Worm (Caenorhabditis elegans) whole organism, mixed stage, embryonic: Measurements from ENCODE around the gene ugt-30.

Experiments used
- M03D4.4 ChIP-seq: sonication (generic microtip); optimal IDR thresholded peaks from 2 replicates; lab custom pipeline; 2017; ENCODE audit warnings: mild to moderate bottlenecking, missing genetic modification characterization, missing compliant biosample characterization
- bed-3 ChIP-seq: fragments of 200-800 bp; sonication (Bioruptor generic); optimal IDR thresholded peaks from 3 replicates; lab custom pipeline; 2018; ENCODE audit warnings: mild to moderate bottlenecking, missing genetic modification characterization, moderate library complexity, missing compliant biosample characterization
- blmp-1 ChIP-seq: fragments of 150-350 bp; optimal IDR thresholded peaks from 2 replicates; lab custom pipeline; 2014; ENCODE audit warnings: missing biosample characterization, missing genetic modification characterization
- ceh-39 ChIP-seq: fragments of 150-350 bp; optimal IDR thresholded peaks from 2 replicates; lab custom pipeline; 2014; ENCODE audit warnings: missing biosample characterization, missing genetic modification characterization
- ceh-83 ChIP-seq: fragments of 200-800 bp; sonication (Bioruptor generic); optimal IDR thresholded peaks from 2 replicates; lab custom pipeline; 2018; ENCODE audit warnings: mild to moderate bottlenecking, missing genetic modification characterization, missing compliant biosample characterization
- ces-1 ChIP-seq: fragments of 150-350 bp; optimal IDR thresholded peaks from 2 replicates; lab custom pipeline; 2014; ENCODE audit warnings: missing biosample characterization, missing genetic modification reagents, missing genetic modification characterization
- cnd-1 ChIP-seq: fragments of 200-800 bp; sonication (Bioruptor generic); optimal IDR thresholded peaks from 2 replicates; lab custom pipeline; 2018; ENCODE audit warnings: mild to moderate bottlenecking, missing genetic modification characterization, missing compliant biosample characterization
- elt-1 ChIP-seq: sonication (generic microtip); optimal IDR thresholded peaks from 2 replicates; lab custom pipeline; 2017; ENCODE audit warnings: missing genetic modification characterization, mild to moderate bottlenecking, missing compliant biosample characterization, antibody characterized with exemption, moderate library complexity, borderline replicate concordance; ENCODE audit not compliant: insufficient read depth
- elt-3 ChIP-seq: fragments of 150-350 bp; optimal IDR thresholded peaks from 2 replicates; lab custom pipeline; 2014; ENCODE audit warnings: missing biosample characterization, missing genetic modification characterization
- flh-1 ChIP-seq: fragments of 200-800 bp; sonication (Bioruptor generic); optimal IDR thresholded peaks from 2 replicates; lab custom pipeline; 2018; ENCODE audit warnings: mild to moderate bottlenecking, missing genetic modification characterization, moderate library complexity, missing compliant biosample characterization
- ham-2 ChIP-seq: fragments of 200-800 bp; sonication (Bioruptor generic); optimal IDR thresholded peaks from 2 replicates; lab custom pipeline; 2018; ENCODE audit warnings: mild to moderate bottlenecking, missing genetic modification characterization, missing compliant biosample characterization
- hlh-1 ChIP-seq: fragments of 150-350 bp; optimal IDR thresholded peaks from 2 replicates; lab custom pipeline; 2014; ENCODE audit warnings: missing biosample characterization, missing genetic modification reagents, missing genetic modification characterization
- lin-32 ChIP-seq: fragments of 200-800 bp; sonication (Bioruptor generic); optimal IDR thresholded peaks from 2 replicates; lab custom pipeline; 2018; ENCODE audit warnings: mild to moderate bottlenecking, missing genetic modification characterization, missing compliant biosample characterization
- lsy-2 ChIP-seq: fragments of 150-350 bp; optimal IDR thresholded peaks from 2 replicates; lab custom pipeline; 2014; ENCODE audit warnings: missing biosample characterization, missing genetic modification characterization
- mab-5 ChIP-seq: fragments of 150-350 bp; optimal IDR thresholded peaks from 2 replicates; lab custom pipeline; 2014; ENCODE audit warnings: missing biosample characterization, missing genetic modification characterization
- mep-1 ChIP-seq: fragments of 150-350 bp; optimal IDR thresholded peaks from 2 replicates; lab custom pipeline; 2017; ENCODE audit warnings: missing biosample characterization, missing genetic modification reagents, missing genetic modification characterization, inconsistent platforms
- mls-2 ChIP-seq: sonication (generic microtip); optimal IDR thresholded peaks from 2 replicates; lab custom pipeline; 2016; ENCODE audit warnings: mild to moderate bottlenecking, missing genetic modification characterization, moderate library complexity, missing compliant biosample characterization
- nhr-12 ChIP-seq: fragments of 150-350 bp; optimal IDR thresholded peaks from 2 replicates; lab custom pipeline; 2014; ENCODE audit warnings: missing biosample characterization, missing genetic modification characterization
- nhr-2 ChIP-seq: fragments of 150-350 bp; optimal IDR thresholded peaks from 2 replicates; lab custom pipeline; 2014; ENCODE audit warnings: missing biosample characterization, missing genetic modification characterization
- nhr-237 ChIP-seq: fragments of 150-350 bp; optimal IDR thresholded peaks from 2 replicates; lab custom pipeline; 2014; ENCODE audit warnings: missing biosample characterization, missing genetic modification characterization
- nhr-28 ChIP-seq: fragments of 150-350 bp; optimal IDR thresholded peaks from 2 replicates; lab custom pipeline; 2014; ENCODE audit warnings: missing biosample characterization, missing genetic modification characterization
- nhr-76 ChIP-seq: sonication (generic microtip); optimal IDR thresholded peaks from 2 replicates; lab custom pipeline; 2017; ENCODE audit warnings: missing biosample characterization, missing genetic modification characterization
- pha-4 ChIP-seq: fragments of 150-350 bp; optimal IDR thresholded peaks from 2 replicates; lab custom pipeline; 2018; ENCODE audit warnings: missing biosample characterization, missing genetic modification reagents, missing genetic modification characterization
- sem-2 ChIP-seq: fragments of 200-800 bp; sonication (Bioruptor generic); optimal IDR thresholded peaks from 2 replicates; lab custom pipeline; 2018; ENCODE audit warnings: mild to moderate bottlenecking, missing genetic modification characterization, missing compliant biosample characterization
- sptf-1 ChIP-seq: sonication (generic microtip); optimal IDR thresholded peaks from 2 replicates; lab custom pipeline; 2017; ENCODE audit warnings: mild to moderate bottlenecking, missing genetic modification characterization, moderate library complexity, missing compliant biosample characterization
- tbx-8 ChIP-seq: fragments of 200-800 bp; sonication (Bioruptor generic); optimal IDR thresholded peaks from 2 replicates; lab custom pipeline; 2018; ENCODE audit warnings: mild to moderate bottlenecking, missing genetic modification characterization, moderate library complexity, missing compliant biosample characterization
- unc-120 ChIP-seq: sonication (generic microtip); optimal IDR thresholded peaks from 2 replicates; lab custom pipeline; 2017; ENCODE audit warnings: missing genetic modification characterization, missing compliant biosample characterization; ENCODE audit not compliant: poor library complexity, severe bottlenecking
- zip-8 ChIP-seq: fragments of 150-350 bp; optimal IDR thresholded peaks from 2 replicates; lab custom pipeline; 2014; ENCODE audit warnings: missing biosample characterization, missing genetic modification characterization
- ztf-11 ChIP-seq: fragments of 150-350 bp; optimal IDR thresholded peaks from 2 replicates; lab custom pipeline; 2014; ENCODE audit warnings: missing biosample characterization, missing genetic modification characterization

The ugt-30 gene

ce11 chrV:15150661-15151060 is 25.6 kb upstream of the ugt-30 start, which contains the start of gene T09F5.2:
Gene T09F5.2 (plus strand): TSS chrV:15150961.
- TF ChIP-seq nhr-2 (tag; lab: Kevin White, UChicago) (no peak), unc-120 (tag; lab: Kevin White, UChicago) (no peak), blmp-1 (tag; lab: Kevin White, UChicago) (no peak), ces-1 (no peak), sptf-1 (tag; lab: Kevin White, UChicago) (no peak), elt-1 (tag; lab: Kevin White, UChicago) (no peak)

- TF ChIP-seq cnd-1 = no peak
- no peak for TF ChIP-seq lin-32 (GFP tag; lab: Kevin White, UChicago)
- no peak for TF ChIP-seq ces-1
- no peak for TF ChIP-seq ceh-39
- no peak for TF ChIP-seq elt-3 (tag; lab: Kevin White, UChicago)
- TF ChIP-seq blmp-1 (tag; lab: Kevin White, UChicago) = no peak
These were observed 25.1 kb upstream of the ugt-30 start for ce11 chrV:15150176-15150575.

ce11 chrV:15148800-15149199 is 23.7 kb upstream of the ugt-30 start, which contains the start of gene T09F5.1:
Gene T09F5.1 (plus strand): TSS chrV:15149100.
- TF ChIP-seq elt-1 (tag; lab: Kevin White, UChicago) = peak; percentile 60
- TF ChIP-seq nhr-28 (tag; lab: Kevin White, UChicago) = no peak

- no peak for TF ChIP-seq ces-1
- TF ChIP-seq nhr-237 (tag; lab: Kevin White, UChicago) = no peak
- TF ChIP-seq lsy-2 (tag; lab: Kevin White, UChicago) = no peak
- no peak for TF ChIP-seq ham-2
- no peak for TF ChIP-seq mep-1 (tag; lab: Kevin White, UChicago)
- TF ChIP-seq mab-5 = no peak
- TF ChIP-seq pha-4 (tag; lab: Kevin White, UChicago) = no peak
- no peak for TF ChIP-seq nhr-2 (tag; lab: Kevin White, UChicago)
- no peak for TF ChIP-seq nhr-76 (tag; lab: Kevin White, UChicago)
- TF ChIP-seq elt-1 (tag; lab: Kevin White, UChicago) = no peak
- no peak for TF ChIP-seq elt-3 (tag; lab: Kevin White, UChicago)
- TF ChIP-seq sptf-1 (tag; lab: Kevin White, UChicago) = no peak
- no peak for TF ChIP-seq nhr-28 (tag; lab: Kevin White, UChicago)
- no peak for TF ChIP-seq mls-2 (tag; lab: Kevin White, UChicago)
- no peak for TF ChIP-seq lin-32 (GFP tag; lab: Kevin White, UChicago)
- no peak for TF ChIP-seq cnd-1
These were observed 22.7 kb upstream of the ugt-30 start, which contains the start of gene T09F5.20 for ce11 chrV:15147776-15148175. Gene T09F5.20 (minus strand): TSS chrV:15147876.

ce11 chrV:15143798-15144197 is 18.7 kb upstream of the ugt-30 start, which contains the start of gene K08F9.4:
Gene K08F9.4 (plus strand): TSS chrV:15144019.
- TF ChIP-seq nhr-2 (tag; lab: Kevin White, UChicago) (no peak), pha-4 (tag; lab: Kevin White, UChicago) (peak; percentile 73), bed-3 (no peak), nhr-76 (tag; lab: Kevin White, UChicago) (no peak), ztf-11 (tag; lab: Kevin White, UChicago) (no peak), mls-2 (tag; lab: Kevin White, UChicago) (no peak), lsy-2 (tag; lab: Kevin White, UChicago) (peak; percentile 55), flh-1 (no peak), blmp-1 (tag; lab: Kevin White, UChicago) (peak; percentile 98), ceh-39 (no peak), lin-32 (GFP tag; lab: Kevin White, UChicago) (no peak), zip-8 (tag; lab: Kevin White, UChicago) (no peak), tbx-8 (GFP tag; lab: Kevin White, UChicago) (no peak), mep-1 (tag; lab: Kevin White, UChicago) (peak; percentile 63), hlh-1 (peak; percentile 2), nhr-12 (tag; lab: Kevin White, UChicago) (no peak), ceh-83 (GFP tag; lab: Kevin White, UChicago) (no peak), sptf-1 (tag; lab: Kevin White, UChicago) (no peak), cnd-1 (no peak), ces-1 (peak; percentile 59)

- TF ChIP-seq mls-2 (tag; lab: Kevin White, UChicago) = no peak
- no peak for TF ChIP-seq ztf-11 (tag; lab: Kevin White, UChicago)
- TF ChIP-seq tbx-8 (GFP tag; lab: Kevin White, UChicago) = no peak
- no peak for TF ChIP-seq elt-1 (tag; lab: Kevin White, UChicago)
- TF ChIP-seq bed-3 = no peak
- TF ChIP-seq elt-3 (tag; lab: Kevin White, UChicago) = no peak
- no peak for TF ChIP-seq blmp-1 (tag; lab: Kevin White, UChicago)
- no peak for TF ChIP-seq nhr-237 (tag; lab: Kevin White, UChicago)
- no peak for TF ChIP-seq hlh-1
- no peak for TF ChIP-seq flh-1
- no peak for TF ChIP-seq M03D4.4 (tag; lab: Kevin White, UChicago)
- TF ChIP-seq pha-4 (tag; lab: Kevin White, UChicago) = no peak
- TF ChIP-seq sem-2 = no peak
These were observed 18.2 kb upstream of the ugt-30 start, which contains the start of gene K08F9.1 for ce11 chrV:15143285-15143684. Gene K08F9.1 (minus strand): TSS chrV:15143385.
